Worm (Caenorhabditis elegans) whole organism, dauer: Measurements from ENCODE around the gene osg-1.

ENCODE experiments used
- unc-62 ChIP-seq: sonication (generic microtip); optimal IDR thresholded peaks from 2 replicates; lab custom pipeline; 2017; ENCODE audit warnings: missing biosample characterization, missing genetic modification reagents, missing genetic modification characterization

Gene osg-1

DNA sequence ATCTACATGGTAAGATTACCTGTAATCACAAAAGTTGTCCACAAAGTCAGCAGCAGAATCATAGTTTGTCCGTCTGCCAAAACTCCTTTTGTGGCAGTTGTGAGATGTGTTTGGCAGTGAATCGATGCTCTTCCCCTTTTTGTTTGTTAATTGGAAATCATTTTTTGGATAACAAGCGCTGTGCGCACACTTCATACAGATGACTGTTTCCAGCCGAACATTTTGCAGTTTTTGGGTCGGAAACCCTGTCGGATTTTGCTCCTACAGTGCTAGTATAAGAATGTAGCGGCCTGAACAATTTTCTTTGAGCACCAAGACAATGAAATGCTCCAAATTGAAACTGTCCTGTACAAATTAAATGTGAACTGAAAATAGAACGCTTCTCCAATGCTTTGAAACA lies 21.3 kb downstream of the osg-1 start, which contains the start of gene D1044.7:
Gene D1044.7 (minus strand): TSS at position 101 of the 400 bp plus-strand sequence.
- TF ChIP-seq unc-62 (GFP tag; lab: Kevin White, UChicago): no peak

DNA sequence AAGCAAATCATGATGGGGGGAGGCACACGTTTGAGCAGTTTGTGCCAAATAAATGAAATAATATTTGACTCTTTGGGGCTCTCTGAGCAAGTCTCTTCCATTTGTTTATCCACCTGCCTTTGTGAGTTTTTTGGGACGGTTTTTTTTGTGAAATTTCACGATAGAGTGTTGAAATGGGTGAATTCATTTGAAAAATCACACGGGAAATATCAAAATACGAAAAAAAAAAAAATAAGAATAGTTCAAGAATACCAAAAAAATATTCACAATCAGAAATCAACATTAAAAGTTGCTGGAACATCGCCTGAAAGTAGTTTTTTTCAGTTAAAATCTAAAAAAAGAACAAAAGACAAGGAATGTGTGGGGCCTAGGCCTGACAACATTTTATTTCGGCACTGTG lies 25.1 kb downstream of the osg-1 start, which contains the start of gene pqn-25:
Gene pqn-25 (minus strand): TSS at position 101 of the 400 bp plus-strand sequence.
- TF ChIP-seq unc-62 (GFP tag; lab: Kevin White, UChicago): no peak

DNA sequence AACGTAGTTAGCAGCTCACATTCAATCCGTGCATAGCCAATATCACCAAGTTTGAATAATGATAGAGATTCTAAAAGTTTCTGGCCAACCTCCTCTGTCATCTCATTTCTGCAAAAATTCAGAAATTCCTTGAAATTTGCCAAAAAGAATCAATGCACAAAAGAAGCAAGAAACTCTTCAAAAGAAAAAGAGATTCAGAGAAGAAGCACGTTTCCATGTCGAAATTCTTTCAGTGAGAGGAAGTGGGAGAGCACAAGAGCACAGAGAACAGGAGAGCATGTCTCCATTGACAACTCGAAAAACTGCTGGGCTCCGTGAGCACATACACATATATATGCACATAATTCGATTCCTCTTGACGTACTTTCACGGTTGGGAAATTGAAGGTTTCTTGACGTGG lies 30.1 kb downstream of the osg-1 start, which contains the start of gene nekl-4:
Gene nekl-4 (minus strand): TSS at position 101 of the 400 bp plus-strand sequence.
- no peak for TF ChIP-seq unc-62 (GFP tag; lab: Kevin White, UChicago)

DNA sequence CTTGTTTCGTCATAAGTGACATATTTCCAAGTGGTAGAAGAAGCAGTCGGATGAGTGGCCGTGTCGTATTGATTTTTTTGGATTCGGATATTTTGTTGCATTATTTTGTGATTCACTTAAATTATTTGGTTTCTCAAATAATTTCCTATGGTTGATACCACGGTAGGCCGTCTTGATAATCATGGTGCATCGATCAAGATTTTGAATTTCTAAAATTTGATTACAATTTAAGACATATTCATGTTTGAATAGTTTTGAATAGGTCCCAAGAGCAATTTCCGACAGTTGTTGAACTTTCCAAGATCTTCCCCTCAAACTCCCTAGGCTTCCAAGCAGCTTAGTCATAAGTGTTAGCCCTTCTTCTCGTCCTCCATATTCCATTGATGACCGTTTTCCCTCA lies 34.6 kb downstream of the osg-1 start, which contains the start of gene D1044.4:
Gene D1044.4 (minus strand): TSS at position 101 of the 400 bp plus-strand sequence.
- TF ChIP-seq unc-62 (GFP tag; lab: Kevin White, UChicago): no peak

ce11 chrIII:5525973-5526372 lies 38.6 kb downstream of the osg-1 start, which contains the start of gene dex-1:
TSS of gene dex-1 (plus strand) at chrIII:5526104.
- no peak for TF ChIP-seq unc-62 (GFP tag; lab: Kevin White, UChicago)

DNA sequence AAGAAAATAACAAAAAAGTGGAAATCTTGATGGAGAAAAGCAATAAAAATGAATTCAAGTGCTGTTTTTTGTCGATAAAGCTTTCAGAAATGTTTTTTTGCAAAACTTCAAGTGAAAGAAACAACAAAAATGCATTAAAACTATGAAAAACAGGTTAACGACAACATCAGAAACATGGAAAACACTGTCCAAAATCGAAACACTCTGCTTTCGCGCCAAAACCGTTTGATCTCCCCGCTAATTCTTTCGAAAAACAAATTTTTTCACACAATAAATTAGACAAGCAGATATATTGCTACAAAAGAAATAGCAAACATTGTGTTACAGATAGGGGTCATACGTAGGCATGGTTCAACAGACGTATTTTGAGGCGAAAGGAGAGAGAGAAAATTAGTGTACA lies 54.4 kb downstream of the osg-1 start:
- TF ChIP-seq unc-62 (GFP tag; lab: Kevin White, UChicago): no peak

- TF ChIP-seq unc-62 (GFP tag; lab: Kevin White, UChicago): no peak
Measured at ce11 chrIII:5543050-5543449, 55.7 kb downstream of the osg-1 start, which contains the start of gene D1044.6. TSS of gene D1044.6 (minus strand) at chrIII:5543177.

ce11 chrIII:5543727-5544345 lies 56.5 kb downstream of the osg-1 start, which contains the start of gene D1044.1:
TSS of gene D1044.1 (plus strand) at chrIII:5544295.
- TF ChIP-seq unc-62 (GFP tag; lab: Kevin White, UChicago): no peak

- TF ChIP-seq unc-62 (GFP tag; lab: Kevin White, UChicago): no peak
Measured at ce11 chrIII:5546309-5546708, 59.0 kb downstream of the osg-1 start.

DNA sequence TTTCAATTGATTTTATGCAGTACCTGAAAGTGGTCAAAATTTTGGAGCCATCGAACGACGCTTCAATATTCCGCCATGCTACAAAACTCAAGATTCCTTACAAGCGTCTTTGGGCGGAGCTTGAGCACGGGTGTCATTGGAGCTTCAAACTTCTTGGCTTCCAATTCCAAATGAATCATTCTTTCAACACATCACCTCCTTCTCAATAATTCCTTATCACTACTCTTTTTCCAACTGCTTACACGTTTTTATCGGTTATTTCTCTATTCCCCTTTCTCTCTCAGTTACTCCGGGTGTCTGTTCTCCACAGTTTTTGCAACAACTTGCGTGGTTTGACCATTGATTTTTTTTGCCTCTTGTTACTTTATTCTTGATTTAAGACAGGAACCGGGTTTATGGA lies 59.4 kb downstream of the osg-1 start, which contains the start of gene F09F7.5:
Gene F09F7.5 (plus strand): TSS at position 258 of the 400 bp plus-strand sequence.
- no peak for TF ChIP-seq unc-62 (GFP tag; lab: Kevin White, UChicago)
